Fruit fly (Drosophila melanogaster): ENCODE data around the gene snsl.
A peak's percentile ranks its signal among the peaks of the same experiment; 100 is the strongest.

The snsl gene

dm6 chr2L:4891914-4892469, 14.6 kb downstream of the snsl start, which contains the start of gene CG3036 (continued):
- peak; percentile 30 for TF ChIP-seq pros (GFP tag; optimal IDR thresholded peaks at IDR 0.05)
- TF ChIP-seq CG10654 (GFP tag; optimal IDR thresholded peaks at IDR 0.05), result no peak
- peak; percentile 34 for TF ChIP-seq cg (GFP tag; optimal IDR thresholded peaks at IDR 0.05)
- no peak for TF ChIP-seq CG11723 (GFP tag; optimal IDR thresholded peaks at IDR 0.05)
- peak; percentile 27 for TF ChIP-seq chn (GFP tag; optimal IDR thresholded peaks at IDR 0.05)
- TF ChIP-seq CG13296 (GFP tag; optimal IDR thresholded peaks at IDR 0.05), result peak; percentile 47
- TF ChIP-seq CG7839 (tag; optimal IDR thresholded peaks at IDR 0.05), result peak; percentile 27
- TF ChIP-seq corto (GFP tag; optimal IDR thresholded peaks at IDR 0.05), result no peak
- peak; percentile 42 for TF ChIP-seq kni (GFP tag; optimal IDR thresholded peaks at IDR 0.05)
- no peak for TF ChIP-seq CG7786 (GFP tag; optimal IDR thresholded peaks at IDR 0.05)
- TF ChIP-seq nerfin-2 (GFP tag; IDR thresholded peaks at IDR 0.05; ENCODE audit: partially characterized antibody), result peak; percentile 21; the same call in 1 of the 2 replicates
- TF ChIP-seq da (GFP tag; optimal IDR thresholded peaks at IDR 0.05), result peak; percentile 14
- TF ChIP-seq Ets97D (GFP tag; optimal IDR thresholded peaks at IDR 0.05), result no peak
- peak; percentile 4 for TF ChIP-seq psq (GFP tag; optimal IDR thresholded peaks at IDR 0.05)
- no peak for TF ChIP-seq CG43689 (GFP tag; IDR thresholded peaks at IDR 0.05)
- no peak for TF ChIP-seq Dp (GFP tag; optimal IDR thresholded peaks at IDR 0.05)
- peak in 1 of 2 experiments; percentile 32 for TF ChIP-seq Hr78 (GFP tag; optimal IDR thresholded peaks at IDR 0.05)
- peak; percentile 64 for TF ChIP-seq lab (GFP tag; optimal IDR thresholded peaks at IDR 0.05)
- peak; percentile 67; the same call in 1 of the 2 replicates for TF ChIP-seq CG16779 (GFP tag; IDR thresholded peaks at IDR 0.05)
- TF ChIP-seq CG11456 (GFP tag; IDR thresholded peaks at IDR 0.05), result no peak
- TF ChIP-seq insv (GFP tag; optimal IDR thresholded peaks at IDR 0.05), result no peak
- TF ChIP-seq CG2678 (tag; optimal IDR thresholded peaks at IDR 0.05), result peak; percentile 35
- no peak for TF ChIP-seq slp2 (GFP tag; optimal IDR thresholded peaks at IDR 0.05)
- no peak for TF ChIP-seq CG13123 (GFP tag; optimal IDR thresholded peaks at IDR 0.05)
- no peak for TF ChIP-seq wor (GFP tag; IDR thresholded peaks at IDR 0.05)
- peak; percentile 50; the same call in 1 of the 2 replicates for TF ChIP-seq stc (GFP tag; IDR thresholded peaks at IDR 0.05)
- TF ChIP-seq CG11398 (GFP tag; optimal IDR thresholded peaks at IDR 0.05), result peak; percentile 60
- TF ChIP-seq CG32772 (GFP tag; IDR thresholded peaks at IDR 0.05), result no peak
- TF ChIP-seq CG3407 (GFP tag; optimal IDR thresholded peaks at IDR 0.05), result no peak
- TF ChIP-seq BEAF-32 (GFP tag; optimal IDR thresholded peaks at IDR 0.05), result no peak
- no peak for TF ChIP-seq sima (GFP tag; optimal IDR thresholded peaks at IDR 0.05)

dm6 chr2L:4889451-4890045, 17.0 kb downstream of the snsl start, which contains the start of gene CG15625:
TSS of gene CG15625 (plus strand) at chr2L:4889995.
- TF ChIP-seq twi (tag; optimal IDR thresholded peaks at IDR 0.05), result peak; percentile 90
- no peak for TF ChIP-seq CG1603 (tag; optimal IDR thresholded peaks at IDR 0.05)
- TF ChIP-seq pnt (GFP tag; optimal IDR thresholded peaks at IDR 0.05), result no peak
- TF ChIP-seq CG34376 (GFP tag; optimal IDR thresholded peaks at IDR 0.05), result no peak
- TF ChIP-seq CG6689 (GFP tag; IDR thresholded peaks at IDR 0.05), result no peak
- no peak for TF ChIP-seq nerfin-2 (GFP tag; IDR thresholded peaks at IDR 0.05; ENCODE audit: partially characterized antibody)
- TF ChIP-seq pum (GFP tag; optimal IDR thresholded peaks at IDR 0.05), result no peak
- no peak for TF ChIP-seq D (optimal IDR thresholded peaks at IDR 0.05)
- TF ChIP-seq D (GFP tag; optimal IDR thresholded peaks at IDR 0.05), result no peak
- TF ChIP-seq pan (optimal IDR thresholded peaks at IDR 0.05), result no peak
- no peak for TF ChIP-seq pan (GFP tag; optimal IDR thresholded peaks at IDR 0.05 in 1 of 2, IDR thresholded peaks at IDR 0.05 in 1 of 2)
- TF ChIP-seq CG6765 (GFP tag; optimal IDR thresholded peaks at IDR 0.05), result no peak
- no peak for TF ChIP-seq en (GFP tag; optimal IDR thresholded peaks at IDR 0.05)
- peak in 1 of 2 experiments; percentile 42 for TF ChIP-seq tll (GFP tag; optimal IDR thresholded peaks at IDR 0.05)
- no peak for TF ChIP-seq CG12744 (GFP tag; optimal IDR thresholded peaks at IDR 0.05)
- no peak for TF ChIP-seq lola (GFP tag; optimal IDR thresholded peaks at IDR 0.05)
- peak; percentile 52 for TF ChIP-seq zen (tag; optimal IDR thresholded peaks at IDR 0.05)
- peak; percentile 13 for TF ChIP-seq Ets65A (GFP tag)
- no peak for TF ChIP-seq kni (GFP tag; optimal IDR thresholded peaks at IDR 0.05)
- no peak for TF ChIP-seq Hmx (GFP tag; optimal IDR thresholded peaks at IDR 0.05)
- no peak for TF ChIP-seq CG16813 (GFP tag; IDR thresholded peaks at IDR 0.05; ENCODE audit: partially characterized antibody)

Data from whole organism, embryonic.